Fruit fly (Drosophila melanogaster) Kc167 (cell line): ENCODE results near the gene mRpL35.

Source experiments
- Myc ChIP-seq: fragments of >200 bp; optimal IDR thresholded peaks from 2 replicates; lab custom pipeline; 2017; ENCODE audit warnings: missing external identifiers
- Sin3A ChIP-seq: fragments of >200 bp; optimal IDR thresholded peaks from 2 replicates; lab custom pipeline; 2018; ENCODE audit warnings: missing external identifiers
- insv ChIP-seq: fragments of >200 bp; optimal IDR thresholded peaks from 3 replicates; lab custom pipeline; 2018; ENCODE audit warnings: missing external identifiers
- psq ChIP-seq: fragments of >200 bp; optimal IDR thresholded peaks from 2 replicates; lab custom pipeline; 2017; ENCODE audit warnings: missing external identifiers
- ttk ChIP-seq: sonication (Bioruptor generic); optimal IDR thresholded peaks from 2 replicates; lab custom pipeline; 2017; ENCODE audit warnings: missing external identifiers

DNA sequence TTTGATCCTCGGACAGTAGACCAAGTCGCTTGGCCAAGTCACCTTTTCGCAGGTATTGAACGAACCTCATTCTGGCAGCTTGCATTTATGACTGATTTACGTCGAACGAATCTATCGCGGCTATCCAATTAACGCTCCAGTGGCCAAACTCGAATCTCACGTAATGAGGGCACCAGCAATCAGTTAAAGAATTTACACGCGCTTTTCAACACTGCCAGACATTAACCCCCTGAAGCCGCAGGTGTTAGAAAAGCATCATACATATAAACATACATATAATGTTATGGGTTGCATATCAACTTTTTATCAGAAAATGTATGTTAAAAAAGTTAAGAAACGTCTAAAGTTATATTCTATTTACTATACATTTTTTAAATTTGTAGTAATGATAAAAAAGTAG lies 2.0 kb downstream of the mRpL35 start, which contains the start of gene CG6028:
- TF ChIP-seq Sin3A (lab: Kevin White, UChicago), result no peak
- no peak for TF ChIP-seq Myc
- TF ChIP-seq psq (lab: Kevin White, UChicago), result no peak
- no peak for TF ChIP-seq ttk (lab: Kevin White, UChicago)
- no peak for TF ChIP-seq insv (lab: Kevin White, UChicago)
